Fruit fly (Drosophila melanogaster): ENCODE data around the gene CG33270.

The CG33270 gene

dm6 chr3L:11531300-11531699 lies 47.1 kb downstream of the CG33270 start (continued):
- TF ChIP-seq CG6854 (GFP tag; optimal IDR thresholded peaks at IDR 0.05), result no peak
- no peak for TF ChIP-seq CG6254 (GFP tag; optimal IDR thresholded peaks at IDR 0.05)
- no peak for TF ChIP-seq CG15601 (tag; optimal IDR thresholded peaks at IDR 0.05)
- no peak for TF ChIP-seq peb (GFP tag; IDR thresholded peaks at IDR 0.05)
- TF ChIP-seq CG1233 (GFP tag; optimal IDR thresholded peaks at IDR 0.05), result no peak
- no peak for TF ChIP-seq CG15479 (GFP tag; optimal IDR thresholded peaks at IDR 0.05)
- no peak for TF ChIP-seq CG12155 (GFP tag; optimal IDR thresholded peaks at IDR 0.05)
- no peak for TF ChIP-seq vfl (GFP tag; optimal IDR thresholded peaks at IDR 0.05)
- no peak for TF ChIP-seq CG11560 (tag; IDR thresholded peaks at IDR 0.05)
- TF ChIP-seq BtbVII (GFP tag; optimal IDR thresholded peaks at IDR 0.05), result no peak
- TF ChIP-seq CG16813 (GFP tag; IDR thresholded peaks at IDR 0.05; ENCODE audit: partially characterized antibody), result no peak
- peak; percentile 11 for TF ChIP-seq sug (tag; optimal IDR thresholded peaks at IDR 0.05)
- no peak for TF ChIP-seq pho (GFP tag; optimal IDR thresholded peaks at IDR 0.05)
- TF ChIP-seq D19A (tag; optimal IDR thresholded peaks at IDR 0.05), result no peak
- no peak for TF ChIP-seq C15 (GFP tag; IDR thresholded peaks at IDR 0.05)
- TF ChIP-seq CG7963 (GFP tag; IDR thresholded peaks at IDR 0.05; ENCODE audit: partially characterized antibody), result no peak
- no peak for TF ChIP-seq PHDP (tag; optimal IDR thresholded peaks at IDR 0.05)
- no peak for TF ChIP-seq CG17829 (tag; optimal IDR thresholded peaks at IDR 0.05)
- no peak for TF ChIP-seq dati (GFP tag; IDR thresholded peaks at IDR 0.05)
- TF ChIP-seq CG31388 (GFP tag; optimal IDR thresholded peaks at IDR 0.05), result no peak
- TF ChIP-seq CG17359 (tag; optimal IDR thresholded peaks at IDR 0.05), result peak; percentile 12
- TF ChIP-seq run (tag; optimal IDR thresholded peaks at IDR 0.05), result no peak
- TF ChIP-seq CG4282 (GFP tag; optimal IDR thresholded peaks at IDR 0.05), result no peak
- no peak for TF ChIP-seq Ravus (GFP tag; IDR thresholded peaks at IDR 0.05)
- TF ChIP-seq Tbp (GFP tag; optimal IDR thresholded peaks at IDR 0.05), result no peak
- no peak for TF ChIP-seq CG3995 (GFP tag; optimal IDR thresholded peaks at IDR 0.05)
- no peak for TF ChIP-seq CG4617 (GFP tag; optimal IDR thresholded peaks at IDR 0.05; ENCODE audit: borderline replicate concordance)
- no peak for TF ChIP-seq slp2 (GFP tag; optimal IDR thresholded peaks at IDR 0.05)
- TF ChIP-seq inv (GFP tag; IDR thresholded peaks at IDR 0.05; ENCODE audit: partially characterized antibody), result no peak
- TF ChIP-seq odd (GFP tag; optimal IDR thresholded peaks at IDR 0.05), result no peak
- TF ChIP-seq Fer1 (GFP tag; optimal IDR thresholded peaks at IDR 0.05), result no peak
- TF ChIP-seq ci (GFP tag; IDR thresholded peaks at IDR 0.05), result 0 out of 3 replicates have a peak, but pooled peaks have one; percentile 30
- no peak for TF ChIP-seq danr (GFP tag; IDR thresholded peaks at IDR 0.05)
- TF ChIP-seq E2f2 (GFP tag; IDR thresholded peaks at IDR 0.05), result no peak
- no peak for TF ChIP-seq disco-r (GFP tag; optimal IDR thresholded peaks at IDR 0.05)
- TF ChIP-seq chinmo (GFP tag; IDR thresholded peaks at IDR 0.05; ENCODE audit: partially characterized antibody), result 0 out of 4 replicates have a peak, but pooled peaks have one; percentile 16
- TF ChIP-seq Med (GFP tag), result peak; percentile 13
- TF ChIP-seq chm (GFP tag; IDR thresholded peaks at IDR 0.05), result no peak
- TF ChIP-seq CG42726 (GFP tag; IDR thresholded peaks at IDR 0.05; ENCODE audit: partially characterized antibody), result no peak
- no peak for TF ChIP-seq eyg (GFP tag; optimal IDR thresholded peaks at IDR 0.05)
- TF ChIP-seq CG8290 (GFP tag; optimal IDR thresholded peaks at IDR 0.05), result no peak
- TF ChIP-seq CG8290 (tag; optimal IDR thresholded peaks at IDR 0.05), result no peak
- TF ChIP-seq CG6813 (GFP tag; optimal IDR thresholded peaks at IDR 0.05), result no peak
- no peak for TF ChIP-seq dmrt11E (tag; optimal IDR thresholded peaks at IDR 0.05)
- no peak for TF ChIP-seq CG7372 (GFP tag; IDR thresholded peaks at IDR 0.05)
- no peak for TF ChIP-seq esg (GFP tag; conservative IDR thresholded peaks at IDR 0.05)
- TF ChIP-seq CG10979 (tag; optimal IDR thresholded peaks at IDR 0.05), result no peak
- no peak for TF ChIP-seq CG4328 (GFP tag; optimal IDR thresholded peaks at IDR 0.05)
- TF ChIP-seq dm (GFP tag; optimal IDR thresholded peaks at IDR 0.05), result no peak
- no peak for TF ChIP-seq CG30020 (tag; optimal IDR thresholded peaks at IDR 0.05)
- no peak for TF ChIP-seq sens (GFP tag)
- TF ChIP-seq NC2β (GFP tag; optimal IDR thresholded peaks at IDR 0.05), result no peak

Data from whole organism, embryonic.